Fruit fly (Drosophila melanogaster) whole organism, larva: Measurements from ENCODE around the gene CG12531.

Experiments
- noc ChIP-seq: fragments of 200-800 bp; sonication (Bioruptor generic); optimal IDR thresholded peaks from 3 replicates; lab custom pipeline; 2019; ENCODE audit warnings: missing biosample characterization, mild to moderate bottlenecking, missing genetic modification characterization, moderate library complexity

The CG12531 gene

dm6 chrX:19717988-19718973, at the start of gene CG12531:
Gene CG12531, plus strand, starts transcription at chrX:19718923.
- no peak for TF ChIP-seq noc (tag; lab: Kevin White, UChicago)

DNA sequence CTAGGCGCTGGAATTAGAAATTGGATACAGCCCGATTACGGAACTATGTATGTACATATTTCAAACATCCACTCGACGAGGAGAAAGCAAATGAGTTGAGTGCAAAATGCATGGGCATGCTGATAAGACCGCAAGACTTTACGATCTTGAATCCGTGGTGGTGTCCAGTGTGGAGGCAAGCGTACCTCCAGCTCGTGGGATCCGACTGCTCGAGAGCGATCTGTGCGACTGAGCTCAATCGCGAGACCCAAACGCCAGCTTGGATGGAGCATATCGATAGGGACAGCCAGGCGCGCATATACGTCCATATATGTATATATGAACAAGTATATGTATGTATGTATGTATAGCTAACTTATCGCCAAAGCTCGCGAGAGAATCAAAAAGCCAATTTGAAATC, 43.1 kb upstream of the CG12531 start, which contains the start of gene et:
TSS of gene et (minus strand) at position 230 of the 400 bp plus-strand sequence.
- no peak for TF ChIP-seq noc (tag; lab: Kevin White, UChicago)

- TF ChIP-seq noc (tag; lab: Kevin White, UChicago) = no peak
Measured at dm6 chrX:19679207-19679606, 39.5 kb upstream of the CG12531 start.

DNA sequence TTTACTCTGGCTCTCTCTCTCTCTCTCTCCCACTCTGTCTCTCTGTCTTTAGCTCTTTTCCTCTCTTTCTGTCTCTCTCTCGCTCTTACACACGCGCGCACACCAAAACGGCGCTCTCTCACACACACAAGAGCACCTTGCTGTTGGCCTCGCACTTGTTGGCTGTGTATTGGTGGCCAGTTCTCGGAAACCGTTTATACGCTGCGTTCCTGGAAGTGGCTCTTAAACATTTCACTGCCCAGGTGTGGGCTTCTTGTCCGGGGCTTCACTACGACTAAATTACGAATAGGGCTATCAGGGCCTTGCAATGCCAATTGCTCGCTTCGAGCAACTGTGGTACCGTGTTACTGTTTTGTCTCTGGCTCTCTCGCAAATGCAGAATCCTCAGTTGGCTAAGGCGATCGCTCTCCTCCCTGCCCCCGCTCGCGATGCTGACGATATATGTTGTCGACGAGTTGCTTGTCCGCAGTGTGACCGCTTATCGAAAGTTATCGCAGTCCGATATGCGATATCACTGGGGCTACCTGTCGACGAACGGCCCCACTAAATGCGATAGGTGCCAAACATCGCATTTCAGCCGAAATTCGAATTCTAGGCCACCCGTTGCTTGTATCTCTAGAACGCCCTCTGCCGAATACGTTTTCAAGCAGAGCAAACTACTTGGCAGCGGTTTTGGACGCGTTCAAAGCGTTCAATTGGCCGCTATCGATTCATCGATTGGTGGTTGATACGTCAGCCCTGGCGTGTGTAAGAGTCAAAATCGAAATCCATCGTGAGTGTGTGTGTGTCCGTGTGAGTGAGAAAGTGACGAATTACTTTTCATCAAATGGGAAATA, 35.5 kb upstream of the CG12531 start, which contains the start of the genes dome and Ubqn:
TSS of gene dome (minus strand) at position 479 of the 836 bp plus-strand sequence.
TSS of gene Ubqn (plus strand) at position 769 of the 836 bp plus-strand sequence.
- peak; percentile 42 for TF ChIP-seq noc (tag; lab: Kevin White, UChicago)

dm6 chrX:19684048-19684447, 34.7 kb upstream of the CG12531 start:
- no peak for TF ChIP-seq noc (tag; lab: Kevin White, UChicago)

DNA sequence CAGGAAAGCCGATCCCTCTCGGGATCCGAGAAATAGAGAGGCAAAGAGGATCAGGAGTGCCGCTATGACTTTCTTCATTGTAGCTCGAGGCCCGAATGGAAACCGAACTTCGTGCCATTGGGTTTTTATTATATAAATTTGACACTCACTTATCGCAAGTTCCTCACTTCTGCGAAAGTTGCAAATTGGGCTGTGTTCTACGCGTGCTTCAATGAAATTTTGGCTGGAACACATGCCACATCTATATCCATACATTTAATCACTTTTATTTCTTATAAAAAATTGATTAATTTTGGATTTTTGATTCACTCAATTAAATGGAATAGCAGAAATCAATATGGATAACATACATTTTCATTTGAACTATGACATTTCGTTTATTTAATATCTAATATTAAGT, 29.9 kb upstream of the CG12531 start, which contains the start of gene CG14227:
TSS of gene CG14227 (minus strand) at position 101 of the 400 bp plus-strand sequence.
- TF ChIP-seq noc (tag; lab: Kevin White, UChicago) = no peak

DNA sequence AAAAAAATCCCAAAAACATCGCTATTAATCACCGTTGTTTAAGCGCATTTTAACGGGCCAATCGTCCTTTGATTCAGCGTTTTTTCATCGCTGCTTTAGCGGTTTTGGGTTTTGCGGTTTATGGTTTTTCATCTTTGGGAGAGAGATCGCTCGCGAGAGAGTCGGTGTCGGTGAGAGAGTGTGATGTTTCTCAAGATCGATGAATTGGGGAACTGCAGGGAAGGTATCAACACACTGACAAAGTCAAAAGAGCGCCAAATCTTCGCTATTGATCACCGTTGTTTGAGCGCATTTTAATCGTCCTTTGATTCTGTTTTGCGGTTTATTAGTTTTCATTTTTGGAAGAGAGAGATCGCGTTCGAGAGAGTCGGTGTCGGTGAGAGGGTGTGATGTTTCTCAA, 28.7 kb upstream of the CG12531 start:
- no peak for TF ChIP-seq noc (tag; lab: Kevin White, UChicago)

DNA sequence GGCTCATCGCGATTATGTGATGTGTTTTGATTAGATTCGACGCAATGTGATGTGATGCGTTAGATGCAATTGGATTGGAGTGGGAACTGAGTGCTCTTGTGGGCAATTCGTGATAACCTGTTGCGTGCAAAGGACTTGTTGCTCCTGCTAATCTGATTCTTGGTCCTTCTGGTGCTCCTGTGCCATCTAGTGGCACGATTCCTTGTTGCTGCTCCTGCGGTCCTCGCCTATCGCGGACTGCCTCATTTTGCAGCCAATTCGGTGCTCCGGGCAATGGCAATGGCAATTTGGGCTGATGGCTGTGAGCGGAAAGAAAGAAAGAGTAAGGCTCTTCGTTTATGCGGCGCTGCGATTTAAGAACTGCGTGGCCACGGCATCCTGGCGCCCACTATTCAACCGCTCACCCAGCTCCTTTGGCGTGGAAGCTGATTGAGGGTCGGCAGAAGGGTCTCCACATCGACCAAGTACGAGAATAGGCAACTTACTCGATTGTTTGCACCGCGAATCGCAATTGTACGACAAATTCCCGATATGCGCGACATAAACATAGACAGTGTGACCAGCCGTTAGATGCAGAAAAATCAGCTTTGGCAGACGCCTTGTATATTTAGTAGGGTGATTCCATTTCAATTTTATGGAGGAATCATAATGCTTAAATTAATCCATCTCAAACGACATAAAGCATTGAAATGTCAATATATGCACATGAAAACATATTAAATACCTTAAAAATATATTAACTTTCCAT, 25.6 kb upstream of the CG12531 start, which contains the start of gene Mer:
TSS of gene Mer (minus strand) at position 550 of the 748 bp plus-strand sequence.
- TF ChIP-seq noc (tag; lab: Kevin White, UChicago) = peak; percentile 77

DNA sequence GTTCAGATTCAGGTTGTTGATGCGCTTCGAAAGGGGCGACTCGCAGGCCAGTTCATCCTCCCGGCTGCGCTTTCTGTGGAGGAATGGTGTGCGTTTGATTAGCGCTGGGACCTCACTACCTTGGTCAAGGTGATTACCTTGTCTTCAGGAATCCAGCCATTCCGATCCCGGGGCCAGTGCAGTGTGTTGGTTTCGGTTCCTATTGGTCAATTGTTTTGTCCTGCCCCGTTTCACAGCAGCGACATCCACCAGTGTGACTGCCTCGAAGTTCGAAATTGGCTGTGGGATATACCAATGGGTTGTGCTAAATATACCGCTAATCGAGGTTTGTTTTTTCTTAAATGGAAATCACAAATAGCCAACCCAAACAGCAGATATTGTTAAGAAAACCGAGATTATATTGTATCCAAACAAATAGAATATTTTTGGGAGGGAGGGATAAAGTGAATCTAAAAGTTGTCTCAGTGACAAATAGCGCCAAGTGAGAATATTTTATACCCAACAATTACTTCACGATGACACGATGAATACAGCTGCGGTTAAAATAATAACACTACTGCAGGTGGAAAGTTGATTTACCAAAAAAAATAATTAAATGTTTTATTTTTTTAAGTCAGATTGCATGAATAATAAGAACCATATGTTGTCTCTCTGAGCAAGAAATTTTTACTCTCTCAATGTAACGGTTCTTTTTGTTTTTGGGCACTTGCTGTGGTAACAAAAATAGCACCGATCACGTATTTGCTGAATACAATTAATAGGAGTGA, 23.7 kb upstream of the CG12531 start, which contains the start of gene CG14229:
TSS of gene CG14229 (minus strand) at position 459 of the 767 bp plus-strand sequence.
- TF ChIP-seq noc (tag; lab: Kevin White, UChicago) = no peak

DNA sequence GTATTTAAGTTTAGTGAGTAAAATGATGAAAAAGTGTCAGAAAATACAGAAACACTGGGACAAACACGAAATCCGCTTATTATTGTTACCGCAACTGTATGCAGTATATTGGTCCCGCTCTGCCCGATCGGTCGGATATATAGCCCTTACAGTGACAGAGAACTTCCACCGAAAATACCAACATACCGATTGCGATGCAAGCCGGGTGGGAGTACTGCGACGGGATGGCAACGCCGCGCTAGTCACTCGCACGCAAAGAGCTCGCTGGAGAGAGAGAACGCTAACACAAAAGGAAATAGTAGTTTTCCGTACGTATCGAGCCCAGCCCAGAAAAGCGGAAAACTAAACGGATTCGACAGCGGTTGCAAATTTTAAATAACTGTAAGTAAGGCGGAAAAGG, 21.9 kb upstream of the CG12531 start, which contains the start of gene Cdc42:
TSS of gene Cdc42 (plus strand) at position 247 of the 400 bp plus-strand sequence.
- TF ChIP-seq noc (tag; lab: Kevin White, UChicago) = no peak

DNA sequence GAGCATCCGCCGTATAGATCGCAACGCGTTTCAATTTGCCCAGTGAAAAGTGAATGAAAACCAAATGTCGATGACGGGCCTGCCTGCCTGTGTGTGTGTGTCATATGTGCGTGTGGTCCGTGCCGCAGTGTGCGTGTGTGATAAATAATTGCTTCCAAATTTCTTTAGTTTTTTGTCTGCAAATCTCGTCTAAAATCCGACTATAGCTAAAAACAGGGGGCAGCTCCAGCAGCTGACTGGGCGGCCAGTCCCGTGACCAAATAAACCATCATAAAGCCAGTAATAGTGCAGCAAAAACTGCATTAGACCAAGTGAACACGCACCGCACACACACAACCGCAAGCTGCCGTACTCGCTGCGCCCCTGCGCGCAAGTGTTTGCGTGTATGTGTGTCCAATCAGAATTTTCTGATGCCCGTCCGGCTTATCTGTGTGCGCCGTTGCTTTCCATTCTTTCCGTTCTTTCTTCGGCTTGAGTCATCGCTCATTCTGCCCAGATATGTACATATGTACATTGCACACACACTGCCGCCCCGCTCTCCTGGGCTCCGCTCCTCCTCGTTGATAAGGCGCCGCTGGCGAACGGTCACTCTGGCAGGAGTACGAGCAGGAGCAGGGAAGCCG, 21.4 kb upstream of the CG12531 start:
- no peak for TF ChIP-seq noc (tag; lab: Kevin White, UChicago)

dm6 chrX:19701611-19702010, 17.1 kb upstream of the CG12531 start, which contains the start of gene Tcs4:
Gene Tcs4, minus strand, starts transcription at chrX:19701755.
- TF ChIP-seq noc (tag; lab: Kevin White, UChicago) = no peak

DNA sequence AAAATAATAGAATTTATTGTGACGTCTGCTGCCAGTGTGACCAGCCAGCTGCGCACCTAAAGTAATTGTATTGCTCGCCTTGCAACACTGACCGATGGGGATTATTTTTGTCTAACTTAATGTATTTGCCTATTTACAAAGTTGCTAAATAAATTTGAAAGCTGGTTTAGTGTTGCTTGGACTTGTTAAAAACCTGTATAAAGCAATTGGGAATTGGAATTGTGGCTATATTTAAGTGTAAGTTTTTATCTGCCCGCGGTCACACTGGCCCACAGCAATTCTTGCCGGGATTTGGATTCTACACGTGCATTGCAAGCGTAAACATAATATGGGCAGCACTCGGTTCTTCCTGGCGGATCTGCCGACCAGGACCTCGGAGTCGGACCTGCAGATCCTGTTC, 14.6 kb upstream of the CG12531 start, which contains the start of the genes CG14230 and CG14232:
TSS of gene CG14230 (plus strand) at position 94 of the 400 bp plus-strand sequence.
TSS of gene CG14232 (minus strand) at position 177 of the 400 bp plus-strand sequence.
- TF ChIP-seq noc (tag; lab: Kevin White, UChicago) = peak; percentile 16
